Fruit fly (Drosophila melanogaster) whole organism, wandering third instar larva: ENCODE results near the gene CG14721.

Experiments
- CrebA ChIP-seq: fragments of 200-800 bp; sonication (Bioruptor generic); optimal IDR thresholded peaks from 2 replicates; lab custom pipeline; 2016; ENCODE audit warnings: missing biosample characterization, mild to moderate bottlenecking, missing genetic modification characterization, borderline replicate concordance
- Myc ChIP-seq: fragments of >200 bp; optimal IDR thresholded peaks from 2 replicates; lab custom pipeline; 2017
- OdsH ChIP-seq: fragments of 200-800 bp; sonication (Bioruptor generic); optimal IDR thresholded peaks from 2 replicates; lab custom pipeline; 2016; ENCODE audit warnings: missing biosample characterization, mild to moderate bottlenecking, missing genetic modification characterization

- TF ChIP-seq OdsH (GFP tag; lab: Kevin White, UChicago), result no peak
- TF ChIP-seq Myc, result no peak
- TF ChIP-seq CrebA (GFP tag; lab: Kevin White, UChicago), result no peak
These were observed 47.2 kb upstream of the CG14721 start, which contains the start of gene CG6834 for dm6 chr3R:11688055-11688454.
